Fruit fly (Drosophila melanogaster) whole organism, embryonic: ENCODE results near the gene Rh5.
A peak's percentile ranks its signal among the peaks of the same experiment; 100 is the strongest.

ENCODE experiments used
- Adf1 ChIP-seq: fragments of 200-800 bp; sonication (Bioruptor generic); IDR thresholded peaks from 2 replicates; pipeline ENCODE4 v1.3.6; 2022; ENCODE audit warnings: missing biosample characterization, missing genetic modification characterization
- Aef1 ChIP-seq: fragments of 200-800 bp; sonication (Bioruptor generic); IDR thresholded peaks from 3 replicates; pipeline ENCODE4 v1.3.6; 2022; ENCODE audit warnings: missing biosample characterization, missing genetic modification characterization
- Antp ChIP-seq: fragments of 200-800 bp; sonication (Bioruptor generic); optimal IDR thresholded peaks from 3 replicates; lab custom pipeline; 2016; ENCODE audit warnings: missing biosample characterization, missing genetic modification characterization
- CG10321 ChIP-seq: fragments of 200-800 bp; sonication (Bioruptor generic); IDR thresholded peaks from 2 replicates; pipeline ENCODE4 v1.3.6; 2022; ENCODE audit warnings: missing biosample characterization, missing genetic modification characterization
- CG10431 ChIP-seq: fragments of 200-800 bp; sonication (Bioruptor generic); optimal IDR thresholded peaks from 3 replicates; lab custom pipeline; 2018; ENCODE audit warnings: missing biosample characterization, mild to moderate bottlenecking, missing genetic modification characterization
- CG10543 ChIP-seq: fragments of 200-800 bp; sonication (Bioruptor generic); optimal IDR thresholded peaks from 3 replicates; lab custom pipeline; 2017; ENCODE audit warnings: missing biosample characterization, mild to moderate bottlenecking, missing genetic modification characterization, moderate library complexity
- CG11456 ChIP-seq: fragments of 200-800 bp; sonication (Bioruptor generic); IDR thresholded peaks from 3 replicates; pipeline ENCODE4 v1.3.6; 2022; ENCODE audit warnings: missing biosample characterization, missing genetic modification characterization
- CG11560 ChIP-seq: fragments of 200-800 bp; sonication (Bioruptor generic); IDR thresholded peaks from 3 replicates; pipeline ENCODE4 v1.3.6; 2022; ENCODE audit warnings: missing biosample characterization, missing genetic modification characterization
- CG11723 ChIP-seq: fragments of 200-800 bp; sonication (Bioruptor generic); optimal IDR thresholded peaks from 2 replicates; lab custom pipeline; 2017; ENCODE audit warnings: missing biosample characterization, mild to moderate bottlenecking, missing genetic modification characterization
- CG12236 ChIP-seq: fragments of 200-800 bp; sonication (Bioruptor generic); optimal IDR thresholded peaks from 2 replicates; lab custom pipeline; 2016; ENCODE audit warnings: missing biosample characterization, missing genetic modification characterization
- CG12744 ChIP-seq: fragments of 200-800 bp; sonication (Bioruptor generic); optimal IDR thresholded peaks from 2 replicates; lab custom pipeline; 2016; ENCODE audit warnings: missing biosample characterization, missing genetic modification characterization
- CG12769 ChIP-seq: fragments of 200-800 bp; sonication (Bioruptor generic); optimal IDR thresholded peaks from 2 replicates; lab custom pipeline; 2019; ENCODE audit warnings: missing biosample characterization, mild to moderate bottlenecking, missing genetic modification characterization, moderate library complexity
- CG13287 ChIP-seq: fragments of 200-800 bp; sonication (Bioruptor generic); IDR thresholded peaks from 2 replicates; pipeline ENCODE4 v1.3.6; 2022; ENCODE audit warnings: missing biosample characterization, missing genetic modification characterization; ENCODE audit not compliant: partially characterized antibody
- CG17186 ChIP-seq: fragments of 200-800 bp; sonication (Bioruptor generic); optimal IDR thresholded peaks from 3 replicates; lab custom pipeline; 2017; ENCODE audit warnings: missing biosample characterization, missing genetic modification reagents, missing genetic modification characterization
- CG17359 ChIP-seq: fragments of 200-800 bp; sonication (Bioruptor generic); optimal IDR thresholded peaks from 3 replicates; lab custom pipeline; 2018; ENCODE audit warnings: missing biosample characterization, mild to moderate bottlenecking, missing genetic modification characterization, moderate library complexity
- CG17361 ChIP-seq: fragments of 200-800 bp; sonication (Bioruptor generic); IDR thresholded peaks from 3 replicates; pipeline ENCODE4 v1.3.6; 2022; ENCODE audit warnings: missing biosample characterization, missing genetic modification characterization
- CG2875 ChIP-seq: fragments of 200-800 bp; sonication (Bioruptor generic); optimal IDR thresholded peaks from 2 replicates; lab custom pipeline; 2017; ENCODE audit warnings: missing biosample characterization, mild to moderate bottlenecking, missing genetic modification characterization, missing genetic modification reagents
- CG32772 ChIP-seq: fragments of 200-800 bp; sonication (Bioruptor generic); IDR thresholded peaks from 2 replicates; pipeline ENCODE4 v1.3.6; 2022; ENCODE audit warnings: missing biosample characterization, missing genetic modification characterization
- CG6254 ChIP-seq: fragments of 200-800 bp; sonication (Bioruptor generic); optimal IDR thresholded peaks from 3 replicates; lab custom pipeline; 2017; ENCODE audit warnings: mild to moderate bottlenecking, missing biosample characterization, missing genetic modification reagents, missing genetic modification characterization
- CG6654 ChIP-seq: fragments of 200-800 bp; sonication (Bioruptor generic); optimal IDR thresholded peaks from 2 replicates; lab custom pipeline; 2017; ENCODE audit warnings: missing biosample characterization, mild to moderate bottlenecking, missing genetic modification characterization
- CG6683 ChIP-seq: fragments of 200-800 bp; sonication (Bioruptor generic); optimal IDR thresholded peaks from 2 replicates; lab custom pipeline; 2017; ENCODE audit warnings: missing biosample characterization, mild to moderate bottlenecking, missing genetic modification characterization, missing genetic modification reagents
- CG7357 ChIP-seq: fragments of 200-800 bp; sonication (Bioruptor generic); IDR thresholded peaks from 3 replicates; pipeline ENCODE4 v1.3.6; 2022; ENCODE audit warnings: missing biosample characterization, missing genetic modification characterization
- CG7786 ChIP-seq: fragments of 200-800 bp; sonication (Bioruptor generic); optimal IDR thresholded peaks from 2 replicates; lab custom pipeline; 2016; ENCODE audit warnings: missing biosample characterization, missing genetic modification characterization
- CrebB ChIP-seq: fragments of 200-800 bp; sonication (Bioruptor generic); optimal IDR thresholded peaks from 3 replicates; lab custom pipeline; 2018; ENCODE audit warnings: missing biosample characterization, mild to moderate bottlenecking, missing genetic modification characterization
- Doc2 ChIP-seq: fragments of 200-800 bp; sonication (Bioruptor generic); IDR thresholded peaks from 2 replicates; pipeline ENCODE4 v1.3.6; 2022; ENCODE audit warnings: missing biosample characterization, missing genetic modification characterization
- Ravus ChIP-seq: fragments of 200-800 bp; sonication (Bioruptor generic); IDR thresholded peaks from 2 replicates; pipeline ENCODE4 v1.3.6; 2022; ENCODE audit warnings: missing biosample characterization, missing genetic modification characterization
- Sox100B ChIP-seq: fragments of 200-800 bp; sonication (Bioruptor generic); optimal IDR thresholded peaks from 3 replicates; lab custom pipeline; 2018; ENCODE audit warnings: missing biosample characterization, mild to moderate bottlenecking, missing genetic modification characterization
- Trl ChIP-seq, 3 experiments: fragments of >200 bp in 2 of 3; fragments of 200-800 bp in 1 of 3; sonication (Bioruptor generic) in 1 of 3; optimal IDR thresholded peaks; 2 replicates in 1 of 3; 3 replicates in 2 of 3; lab custom pipeline; 2016 to 2017; ENCODE audit warnings: missing biosample characterization in 1 of 3, missing genetic modification characterization in 1 of 3
- Usf ChIP-seq: fragments of 200-800 bp; sonication (Bioruptor generic); optimal IDR thresholded peaks from 2 replicates; lab custom pipeline; 2017; ENCODE audit warnings: missing genotype, missing biosample characterization, missing genetic modification characterization
- ase ChIP-seq: fragments of 200-800 bp; sonication (Bioruptor generic); IDR thresholded peaks from 3 replicates; pipeline ENCODE4 v1.3.6; 2022; ENCODE audit warnings: missing biosample characterization, missing genetic modification characterization
- az2 ChIP-seq: fragments of 200-800 bp; sonication (Bioruptor generic); optimal IDR thresholded peaks from 3 replicates; lab custom pipeline; 2016; ENCODE audit warnings: missing biosample characterization, missing genetic modification characterization
- cato ChIP-seq: fragments of 200-800 bp; sonication (Bioruptor generic); optimal IDR thresholded peaks from 2 replicates; lab custom pipeline; 2016; ENCODE audit warnings: missing biosample characterization, missing genetic modification characterization, borderline replicate concordance
- chif ChIP-seq, 2 experiments: fragments of 200-800 bp; sonication (Bioruptor generic); optimal IDR thresholded peaks; 3 replicates each; lab custom pipeline; 2016; ENCODE audit warnings: missing biosample characterization in 2 of 2, missing genetic modification characterization in 2 of 2
- crol ChIP-seq: fragments of 200-800 bp; sonication (Bioruptor generic); IDR thresholded peaks from 2 replicates; pipeline ENCODE4 v1.3.6; 2022; ENCODE audit warnings: missing biosample characterization, missing genetic modification characterization
- dan ChIP-seq: fragments of 200-800 bp; sonication (Bioruptor generic); IDR thresholded peaks from 2 replicates; pipeline ENCODE4 v1.3.6; 2022; ENCODE audit warnings: missing biosample characterization, missing genetic modification characterization
- en ChIP-seq: fragments of 200-800 bp; sonication (Bioruptor generic); optimal IDR thresholded peaks from 2 replicates; lab custom pipeline; 2016; ENCODE audit warnings: missing biosample characterization, missing genetic modification characterization
- ftz-f1 ChIP-seq: fragments of 200-800 bp; sonication (Bioruptor generic); optimal IDR thresholded peaks from 2 replicates; lab custom pipeline; 2016; ENCODE audit warnings: missing biosample characterization, missing genetic modification characterization
- gsb ChIP-seq: fragments of 200-800 bp; sonication (Bioruptor generic); IDR thresholded peaks from 2 replicates; pipeline ENCODE4 v1.3.6; 2022; ENCODE audit warnings: missing biosample characterization, missing genetic modification characterization
- gsb-n ChIP-seq: fragments of 200-800 bp; sonication (Bioruptor generic); optimal IDR thresholded peaks from 3 replicates; lab custom pipeline; 2018; ENCODE audit warnings: missing biosample characterization, mild to moderate bottlenecking, missing genetic modification characterization
- gt ChIP-seq: fragments of 200-800 bp; sonication (Bioruptor generic); IDR thresholded peaks from 2 replicates; pipeline ENCODE4 v1.3.6; 2022; ENCODE audit warnings: missing biosample characterization, missing genetic modification characterization
- insv ChIP-seq, 2 experiments: fragments of 200-800 bp; sonication (Bioruptor generic); optimal IDR thresholded peaks; 3 replicates each; lab custom pipeline; 2016 to 2018; ENCODE audit warnings: missing biosample characterization in 2 of 2, missing genetic modification characterization in 2 of 2
- kni ChIP-seq: fragments of 200-800 bp; sonication (Bioruptor generic); optimal IDR thresholded peaks from 3 replicates; lab custom pipeline; 2017; ENCODE audit warnings: mild to moderate bottlenecking, missing biosample characterization, missing genetic modification reagents, missing genetic modification characterization
- nom ChIP-seq: fragments of 200-800 bp; sonication (Bioruptor generic); optimal IDR thresholded peaks from 2 replicates; lab custom pipeline; 2017; ENCODE audit warnings: missing biosample characterization, missing genetic modification characterization, mild to moderate bottlenecking, moderate library complexity, missing genetic modification reagents
- odd ChIP-seq: fragments of 200-800 bp; sonication (Bioruptor generic); optimal IDR thresholded peaks from 2 replicates; lab custom pipeline; 2017; ENCODE audit warnings: missing biosample characterization, mild to moderate bottlenecking, missing genetic modification characterization
- slp2 ChIP-seq: fragments of 200-800 bp; sonication (Bioruptor generic); optimal IDR thresholded peaks from 2 replicates; lab custom pipeline; 2016; ENCODE audit warnings: missing biosample characterization, missing genetic modification characterization
- sug ChIP-seq: fragments of 200-800 bp; optimal IDR thresholded peaks from 2 replicates; lab custom pipeline; 2019; ENCODE audit warnings: missing biosample characterization, mild to moderate bottlenecking, missing genetic modification characterization, moderate library complexity
- tgo ChIP-seq: fragments of 200-800 bp; sonication (Bioruptor generic); IDR thresholded peaks from 3 replicates; pipeline ENCODE4 v1.3.6; 2022; ENCODE audit warnings: missing biosample characterization, missing genetic modification characterization
- tio ChIP-seq: fragments of 200-800 bp; sonication (Bioruptor generic); optimal IDR thresholded peaks from 2 replicates; lab custom pipeline; 2017; ENCODE audit warnings: missing biosample characterization, missing genetic modification characterization, inconsistent platforms
- yki ChIP-seq: fragments of >200 bp; optimal IDR thresholded peaks from 3 replicates; lab custom pipeline; 2018

Gene Rh5

DNA sequence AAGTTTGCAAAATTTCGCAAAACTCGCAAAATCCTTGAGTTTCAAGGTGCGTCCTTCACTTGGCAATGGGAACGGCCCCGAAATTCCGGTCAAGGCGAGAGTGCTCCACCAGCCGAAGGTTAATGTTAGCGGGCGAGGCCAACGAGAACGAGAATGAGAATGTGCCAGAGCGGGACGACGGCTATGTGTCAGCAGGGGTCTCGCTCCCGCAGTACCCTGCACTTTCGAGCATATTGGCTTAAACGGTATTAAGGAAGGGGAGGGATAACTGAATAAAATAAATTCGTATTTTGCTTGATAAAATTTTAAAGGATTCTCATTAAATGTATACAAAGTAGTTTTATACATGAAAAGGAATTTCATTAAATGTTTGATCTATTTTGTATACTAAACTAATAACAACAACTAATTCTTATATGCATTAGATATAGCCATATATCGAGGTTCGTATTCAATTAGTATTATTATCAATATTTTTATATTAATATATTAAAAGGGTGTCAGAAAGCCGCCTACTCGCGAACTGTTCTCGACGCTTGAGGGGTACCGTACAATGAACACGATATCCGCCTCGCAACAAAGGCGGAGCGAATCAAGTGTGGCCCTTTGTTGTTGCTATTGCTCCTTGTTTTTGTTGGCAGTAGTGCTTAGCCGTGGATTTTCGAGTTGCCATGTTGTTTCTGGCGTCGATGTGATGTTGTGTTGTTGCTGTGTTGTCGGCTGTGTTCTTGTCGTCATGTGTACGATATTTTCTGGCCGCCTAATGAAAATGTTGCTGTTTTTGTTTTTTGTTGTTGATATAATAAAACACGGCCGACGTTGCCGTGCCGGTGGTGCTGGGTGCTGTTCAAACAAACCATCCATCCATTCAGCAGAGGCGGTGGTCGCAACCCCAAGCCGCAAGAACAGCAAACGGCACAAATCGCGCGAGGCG, 1.3 kb upstream of the Rh5 start (continued):
- TF ChIP-seq nom: peak; percentile 81
- TF ChIP-seq crol (GFP tag; lab: Robert Waterston, UW): no peak
- TF ChIP-seq CG10321 (GFP tag; lab: Robert Waterston, UW): no peak
- TF ChIP-seq odd: peak; percentile 97
- no peak for TF ChIP-seq CG12236 (GFP tag; lab: Kevin White, UChicago)
- TF ChIP-seq CG6654 (GFP tag; lab: Kevin White, UChicago): peak; percentile 83
- peak; percentile 99 for TF ChIP-seq Sox100B
- TF ChIP-seq Doc2 (GFP tag; lab: Robert Waterston, UW): no peak
- peak; percentile 70 for TF ChIP-seq slp2 (GFP tag; lab: Kevin White, UChicago)
- peak; percentile 51 for TF ChIP-seq CrebB (tag; lab: Kevin White, UChicago)
- peak; percentile 90 for TF ChIP-seq CG17359 (tag; lab: Kevin White, UChicago)
- peak; percentile 100 for TF ChIP-seq ftz-f1 (GFP tag; lab: Kevin White, UChicago)
- peak; percentile 90 for TF ChIP-seq CG6683 (GFP tag; lab: Kevin White, UChicago)
- no peak for TF ChIP-seq gt (GFP tag; lab: Robert Waterston, UW)
- TF ChIP-seq gsb-n: peak; percentile 95
- no peak for TF ChIP-seq CG11456 (GFP tag; lab: Robert Waterston, UW)
- peak; percentile 75 for TF ChIP-seq CG7786 (GFP tag; lab: Kevin White, UChicago)
- TF ChIP-seq cato: peak; percentile 90
- TF ChIP-seq CG11560 (tag; lab: Robert Waterston, UW): no peak
- TF ChIP-seq Usf: peak; percentile 94
- TF ChIP-seq CG11723 (GFP tag; lab: Kevin White, UChicago): peak; percentile 86
- peak in 1 of 2 experiments; percentile 47 for TF ChIP-seq insv (GFP tag; optimal IDR thresholded peaks at IDR 0.05; lab: Kevin White, UChicago)
- peak; percentile 81 for TF ChIP-seq CG6254
- peak; percentile 31 for TF ChIP-seq CG10543 (GFP tag; lab: Kevin White, UChicago)
- TF ChIP-seq kni (GFP tag; lab: Kevin White, UChicago): no peak
- TF ChIP-seq az2 (GFP tag; lab: Kevin White, UChicago): peak; percentile 91
- TF ChIP-seq gsb (GFP tag; lab: Robert Waterston, UW): no peak
- TF ChIP-seq Trl (optimal IDR thresholded peaks at IDR 0.05; lab: Kevin White, UChicago): no peak
- peak; percentile 59 for TF ChIP-seq Trl (GFP tag; optimal IDR thresholded peaks at IDR 0.05; lab: Kevin White, UChicago)
- peak; percentile 65 for TF ChIP-seq Antp (GFP tag; lab: Kevin White, UChicago)
- no peak for TF ChIP-seq tgo
- no peak for TF ChIP-seq CG13287 (GFP tag; lab: Robert Waterston, UW)
- TF ChIP-seq Aef1: no peak
- TF ChIP-seq yki (lab: Kevin White, UChicago): no peak
- TF ChIP-seq Ravus (GFP tag; lab: Robert Waterston, UW): no peak
- no peak for TF ChIP-seq CG17361 (GFP tag; lab: Robert Waterston, UW)
- TF ChIP-seq Adf1 (GFP tag; lab: Robert Waterston, UW): no peak
- no peak for TF ChIP-seq dan (GFP tag; lab: Robert Waterston, UW)
- peak; percentile 88 for TF ChIP-seq CG2875 (GFP tag; lab: Kevin White, UChicago)
- TF ChIP-seq CG7357 (GFP tag; lab: Robert Waterston, UW): peak; percentile 85
- peak; percentile 52 for TF ChIP-seq CG12744 (GFP tag; lab: Kevin White, UChicago)
- no peak for TF ChIP-seq CG32772
- TF ChIP-seq tio: peak; percentile 96
- peak; percentile 65 to 75 for TF ChIP-seq chif (GFP tag; optimal IDR thresholded peaks at IDR 0.05; lab: Kevin White, UChicago)
- TF ChIP-seq CG17186 (GFP tag; lab: Kevin White, UChicago): peak; percentile 42
- peak; percentile 92 for TF ChIP-seq sug
- TF ChIP-seq CG12769 (tag; lab: Kevin White, UChicago): peak; percentile 9
- TF ChIP-seq ase: no peak
- peak; percentile 51 for TF ChIP-seq en (GFP tag; lab: Kevin White, UChicago)
- TF ChIP-seq CG10431 (GFP tag; lab: Kevin White, UChicago): peak; percentile 88
